Fruit fly (Drosophila melanogaster): ENCODE data around the gene CG5003.

- TF ChIP-seq pad (GFP tag; optimal IDR thresholded peaks at IDR 0.05) (no peak), Clk (GFP tag; optimal IDR thresholded peaks at IDR 0.05) (no peak), CG7101 (tag; optimal IDR thresholded peaks at IDR 0.05) (no peak), CG14711 (tag; optimal IDR thresholded peaks at IDR 0.05) (no peak), ovo (GFP tag; optimal IDR thresholded peaks at IDR 0.05) (no peak), cnc (optimal IDR thresholded peaks at IDR 0.05) (no peak), CG12768 (GFP tag; optimal IDR thresholded peaks at IDR 0.05) (no peak), CG1620 (GFP tag; optimal IDR thresholded peaks at IDR 0.05) (no peak), kay (GFP tag; ENCODE audit: borderline replicate concordance) (no peak), CG5204 (GFP tag; optimal IDR thresholded peaks at IDR 0.05) (no peak), Crg-1 (GFP tag; optimal IDR thresholded peaks at IDR 0.05) (no peak), bab1 (GFP tag; optimal IDR thresholded peaks at IDR 0.05) (no peak)
These were observed 44.0 kb downstream of the CG5003 start, which contains the start of gene CG12426 for dm6 chr3R:27872290-27872689.

Data from whole organism, adult.